Fruit fly (Drosophila melanogaster): ENCODE measurements around the gene Pde1c.

Gene Pde1c

DNA sequence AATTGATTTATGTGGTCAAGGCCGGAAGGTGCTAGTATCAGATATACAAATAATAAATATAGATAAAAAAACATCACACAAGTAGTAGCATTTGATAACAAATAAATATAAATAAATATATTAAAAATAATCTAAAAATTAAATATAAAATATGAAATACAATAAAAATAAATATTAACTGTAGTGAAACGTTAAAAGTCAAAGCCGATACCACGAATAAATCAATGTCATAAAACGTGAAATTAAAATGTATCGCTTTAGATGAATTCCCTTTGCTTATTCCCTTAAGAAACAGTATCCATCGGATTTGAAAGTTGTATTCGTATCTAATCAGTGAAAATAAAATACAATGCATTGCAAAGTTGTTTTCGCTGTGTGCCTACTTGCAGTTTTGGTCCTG is 94.1 kb downstream of the Pde1c start, which contains the start of gene CG45012:
CG45012 (plus strand) TSS at position 301 of the 400 bp plus-strand sequence.
- TF ChIP-seq Hr38 (GFP tag; optimal IDR thresholded peaks at IDR 0.05) (no peak), svp (GFP tag) (no peak), Met (GFP tag; optimal IDR thresholded peaks at IDR 0.05) (no peak)

DNA sequence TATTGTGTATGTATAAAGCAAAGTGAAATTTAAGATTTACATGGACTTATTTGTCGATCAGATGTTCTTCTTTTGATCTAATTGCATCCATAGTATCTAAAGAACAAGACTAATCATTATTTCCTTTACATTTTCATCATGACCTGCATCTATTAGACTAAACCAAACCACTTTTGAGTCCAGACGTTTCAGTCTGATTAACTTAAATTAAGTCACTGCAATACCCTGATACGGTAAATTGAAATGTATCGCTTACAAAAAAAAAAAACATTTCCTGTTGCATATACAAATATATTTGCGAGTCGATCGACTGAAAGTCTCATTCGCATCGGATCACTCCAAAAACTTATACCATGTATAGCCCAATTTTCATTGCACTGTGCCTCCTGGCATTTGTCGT is 94.6 kb downstream of the Pde1c start, which contains the start of gene CG45011:
CG45011 (plus strand) TSS at position 301 of the 400 bp plus-strand sequence.
- TF ChIP-seq Sox102F (GFP tag; optimal IDR thresholded peaks at IDR 0.05) (no peak), Sox15 (GFP tag; optimal IDR thresholded peaks at IDR 0.05) (no peak), net (GFP tag; optimal IDR thresholded peaks at IDR 0.05) (no peak), fd85E (GFP tag; optimal IDR thresholded peaks at IDR 0.05) (no peak), CG6808 (GFP tag; optimal IDR thresholded peaks at IDR 0.05) (no peak), CG34406 (GFP tag; optimal IDR thresholded peaks at IDR 0.05) (no peak), CG3032 (tag; optimal IDR thresholded peaks at IDR 0.05) (no peak), CG9139 (GFP tag; optimal IDR thresholded peaks at IDR 0.05) (no peak), CG10631 (GFP tag; optimal IDR thresholded peaks at IDR 0.05) (no peak), lz (GFP tag; optimal IDR thresholded peaks at IDR 0.05) (no peak), CG31627 (GFP tag; optimal IDR thresholded peaks at IDR 0.05) (no peak), esn (GFP tag; optimal IDR thresholded peaks at IDR 0.05) (no peak), cyc (GFP tag; optimal IDR thresholded peaks at IDR 0.05) (no peak), pdm3 (GFP tag; optimal IDR thresholded peaks at IDR 0.05) (no peak), acj6 (GFP tag; optimal IDR thresholded peaks at IDR 0.05) (no peak)

- TF ChIP-seq CG8319 (GFP tag; optimal IDR thresholded peaks at IDR 0.05) (no peak), cyc (GFP tag; optimal IDR thresholded peaks at IDR 0.05) (peak; percentile 28), CG31627 (GFP tag; optimal IDR thresholded peaks at IDR 0.05) (peak; percentile 26), Sox14 (GFP tag; optimal IDR thresholded peaks at IDR 0.05) (peak; percentile 21)
These were observed 99.1 kb downstream of the Pde1c start, which contains the start of gene esc for dm6 chr2L:11829277-11829676. esc (minus strand) TSS chr2L:11829405.

DNA sequence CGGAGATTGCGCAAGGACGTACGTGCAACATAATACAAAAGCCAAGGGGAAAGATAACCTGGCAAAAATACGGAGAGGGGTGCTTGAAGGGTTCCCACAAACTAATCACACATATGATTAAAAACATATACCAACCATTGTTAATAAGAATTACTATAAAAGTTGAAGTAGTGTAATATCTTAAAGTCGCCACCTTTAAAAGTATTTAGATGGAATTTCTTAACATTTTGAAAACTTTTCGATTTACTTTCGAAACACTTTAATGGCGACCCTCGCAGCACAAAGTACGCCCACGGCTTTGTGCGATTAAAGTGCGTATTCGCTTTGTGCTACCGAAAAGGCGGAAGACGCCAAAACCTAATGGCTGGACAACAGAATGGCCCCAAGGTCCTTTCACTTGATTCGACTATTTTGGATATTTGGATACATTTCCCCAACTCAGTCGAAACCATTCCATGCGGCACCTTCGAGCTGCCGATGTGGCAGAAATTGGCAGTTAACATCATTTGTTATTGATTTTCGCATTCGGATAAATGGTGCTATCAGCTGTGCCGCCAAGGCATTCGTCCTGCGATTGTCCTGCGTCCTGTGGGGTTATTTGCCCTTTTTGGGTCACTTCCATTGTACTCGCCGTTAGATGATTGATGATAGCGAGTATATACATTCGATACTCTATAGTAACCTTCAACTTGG is 104.8 kb downstream of the Pde1c start:
- TF ChIP-seq net (GFP tag; optimal IDR thresholded peaks at IDR 0.05): no peak
- TF ChIP-seq CG6792 (GFP tag; optimal IDR thresholded peaks at IDR 0.05): no peak
- no peak for TF ChIP-seq Hr38 (GFP tag; optimal IDR thresholded peaks at IDR 0.05)
- no peak for TF ChIP-seq salr (GFP tag; optimal IDR thresholded peaks at IDR 0.05)
- no peak for TF ChIP-seq Sox15 (GFP tag; optimal IDR thresholded peaks at IDR 0.05)
- no peak for TF ChIP-seq fkh (GFP tag; optimal IDR thresholded peaks at IDR 0.05)
- TF ChIP-seq Sox14 (GFP tag; optimal IDR thresholded peaks at IDR 0.05): no peak
- no peak for TF ChIP-seq CG8319 (GFP tag; optimal IDR thresholded peaks at IDR 0.05)
- TF ChIP-seq OdsH (GFP tag; optimal IDR thresholded peaks at IDR 0.05): no peak
- no peak for TF ChIP-seq fd59A (GFP tag; optimal IDR thresholded peaks at IDR 0.05)
- no peak for TF ChIP-seq CG6808 (GFP tag; optimal IDR thresholded peaks at IDR 0.05)
- TF ChIP-seq eg (GFP tag; IDR thresholded peaks at IDR 0.05): no peak
- no peak for TF ChIP-seq lz (GFP tag; optimal IDR thresholded peaks at IDR 0.05)
- TF ChIP-seq CG6854 (GFP tag; optimal IDR thresholded peaks at IDR 0.05): no peak
- no peak for TF ChIP-seq vri (GFP tag; optimal IDR thresholded peaks at IDR 0.05)
- TF ChIP-seq Gug (GFP tag; IDR thresholded peaks at IDR 0.05): no peak
- no peak for TF ChIP-seq CG31627 (GFP tag; optimal IDR thresholded peaks at IDR 0.05)
- TF ChIP-seq topi (GFP tag; optimal IDR thresholded peaks at IDR 0.05): no peak
- no peak for TF ChIP-seq Blimp-1 (GFP tag; optimal IDR thresholded peaks at IDR 0.05)
- TF ChIP-seq Hr39 (GFP tag; optimal IDR thresholded peaks at IDR 0.05): no peak

DNA sequence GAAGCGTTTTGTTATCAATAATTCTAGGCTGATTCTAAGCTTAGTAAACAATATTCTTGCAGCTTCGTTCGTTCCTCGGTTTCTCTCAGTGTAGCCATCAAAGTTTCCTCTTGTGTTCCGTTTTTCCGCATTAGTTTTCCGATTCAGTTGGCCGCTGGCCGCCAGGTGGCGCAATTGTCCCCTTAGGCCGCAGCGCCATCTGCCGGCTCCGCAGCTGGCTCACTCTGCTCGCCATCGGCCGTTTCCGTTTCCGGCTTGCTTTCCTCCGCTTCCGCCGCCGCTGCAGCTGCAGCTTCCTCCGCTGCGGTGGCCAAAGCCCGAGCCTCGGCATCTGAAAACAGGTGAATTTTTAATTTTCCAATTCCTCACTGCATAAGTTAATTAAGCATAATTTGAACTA is 112.0 kb downstream of the Pde1c start:
- TF ChIP-seq Sox102F (GFP tag; optimal IDR thresholded peaks at IDR 0.05): no peak
- TF ChIP-seq CG11762 (GFP tag; optimal IDR thresholded peaks at IDR 0.05; ENCODE audit: insufficient read depth): peak; percentile 62
- peak; percentile 75 for TF ChIP-seq spab (GFP tag; optimal IDR thresholded peaks at IDR 0.05)
- peak; percentile 94 for TF ChIP-seq Eip78C (GFP tag)
- TF ChIP-seq Sox14 (GFP tag; optimal IDR thresholded peaks at IDR 0.05): no peak
- peak; percentile 40 to 58 for TF ChIP-seq salr (GFP tag; optimal IDR thresholded peaks at IDR 0.05)
- TF ChIP-seq CG34406 (GFP tag; optimal IDR thresholded peaks at IDR 0.05): peak; percentile 46
- TF ChIP-seq Blimp-1 (GFP tag; optimal IDR thresholded peaks at IDR 0.05): peak; percentile 25
- peak; percentile 23 for TF ChIP-seq CG8632 (GFP tag; optimal IDR thresholded peaks at IDR 0.05)
- TF ChIP-seq CG31627 (GFP tag; optimal IDR thresholded peaks at IDR 0.05): peak; percentile 40
- TF ChIP-seq Ets21C (GFP tag; optimal IDR thresholded peaks at IDR 0.05): no peak
- TF ChIP-seq CG9139 (GFP tag; optimal IDR thresholded peaks at IDR 0.05): peak; percentile 81
- no peak for TF ChIP-seq dac (GFP tag; optimal IDR thresholded peaks at IDR 0.05)
- TF ChIP-seq ss (GFP tag; optimal IDR thresholded peaks at IDR 0.05): peak; percentile 65 to 81
- peak; percentile 13 for TF ChIP-seq svp (GFP tag)
- peak; percentile 33 for TF ChIP-seq Lpt (GFP tag; optimal IDR thresholded peaks at IDR 0.05)
- TF ChIP-seq acj6 (GFP tag; optimal IDR thresholded peaks at IDR 0.05): peak; percentile 50
- peak; percentile 55 for TF ChIP-seq CG11294 (GFP tag; IDR thresholded peaks at IDR 0.05)
- TF ChIP-seq CG6808 (GFP tag; optimal IDR thresholded peaks at IDR 0.05): peak; percentile 75
- TF ChIP-seq CG8119 (GFP tag; IDR thresholded peaks at IDR 0.05): peak; percentile 27; the same call in 1 of the 3 replicates

All from whole organism, prepupa.